Worm (Caenorhabditis elegans) whole organism, L4 larva: ENCODE results near the gene F33G12.7.

ENCODE experiments used
- F26F4.8 ChIP-seq: fragments of 200-800 bp; sonication (Bioruptor generic); conservative IDR thresholded peaks from 2 replicates; pipeline ENCODE4 v1.3.6; 2022; ENCODE audit warnings: missing genetic modification characterization, missing compliant biosample characterization
- F44E2.7 ChIP-seq: fragments of 200-800 bp; sonication (Bioruptor generic); IDR thresholded peaks from 2 replicates; pipeline ENCODE4 v2.1.2; 2022; ENCODE audit warnings: missing genetic modification characterization, missing compliant biosample characterization
- T26A8.4 ChIP-seq: fragments of 200-800 bp; sonication (Bioruptor generic); IDR thresholded peaks from 2 replicates; pipeline ENCODE4 v1.3.6; 2022; ENCODE audit warnings: missing genetic modification characterization, missing compliant biosample characterization
- Y48G9A.11 ChIP-seq: fragments of 200-800 bp; sonication (Bioruptor generic); IDR thresholded peaks from 2 replicates; pipeline ENCODE4 v1.3.6; 2022; ENCODE audit warnings: missing genetic modification reagents, missing genetic modification characterization, missing compliant biosample characterization
- ZK337.2 ChIP-seq: fragments of 200-800 bp; sonication (Bioruptor generic); IDR thresholded peaks from 2 replicates; pipeline ENCODE4 v1.3.6; 2022; ENCODE audit warnings: missing genetic modification reagents, missing genetic modification characterization, missing compliant biosample characterization
- aha-1 ChIP-seq: fragments of 150-350 bp; peaks from one replicate; lab custom pipeline; 2014; ENCODE audit warnings: missing biosample characterization, missing genetic modification characterization
- aly-2 ChIP-seq: sonication (generic microtip); optimal IDR thresholded peaks from 2 replicates; lab custom pipeline; 2018; ENCODE audit warnings: missing biosample characterization, missing genetic modification characterization
- ceh-32 ChIP-seq: sonication (generic microtip); optimal IDR thresholded peaks from 2 replicates; lab custom pipeline; 2016; ENCODE audit warnings: mild to moderate bottlenecking, missing genetic modification characterization, missing compliant biosample characterization; ENCODE audit not compliant: poor library complexity
- ces-1 ChIP-seq: fragments of 150-350 bp; sonication (generic microtip); optimal IDR thresholded peaks from 4 replicates; lab custom pipeline; 2014; ENCODE audit warnings: missing biosample characterization, missing genetic modification reagents, missing genetic modification characterization
- cey-2 ChIP-seq: sonication (generic microtip); optimal IDR thresholded peaks from 3 replicates; lab custom pipeline; 2017; ENCODE audit warnings: missing genetic modification characterization, mild to moderate bottlenecking, missing compliant biosample characterization, antibody characterized with exemption, borderline replicate concordance; ENCODE audit not compliant: insufficient read depth
- daf-16 ChIP-seq, 3 experiments: sonication (generic microtip); optimal IDR thresholded peaks; 2 replicates each; lab custom pipeline; 2016 to 2017; ENCODE audit warnings: missing genetic modification characterization in 3 of 3, missing genetic modification reagents in 3 of 3, mild to moderate bottlenecking in 2 of 3, missing compliant biosample characterization in 2 of 3, missing biosample characterization in 1 of 3, moderate library complexity in 1 of 3
- daf-8 ChIP-seq: fragments of 200-800 bp; sonication (Bioruptor generic); IDR thresholded peaks from 2 replicates; pipeline ENCODE4 v1.3.6; 2022; ENCODE audit warnings: missing genetic modification characterization, missing compliant biosample characterization
- dmd-6 ChIP-seq: fragments of 200-800 bp; sonication (Bioruptor generic); IDR thresholded peaks from 2 replicates; pipeline ENCODE4 v1.3.6; 2022; ENCODE audit warnings: missing genetic modification reagents, missing genetic modification characterization, missing compliant biosample characterization
- duxl-1 ChIP-seq: sonication (generic microtip); optimal IDR thresholded peaks from 2 replicates; lab custom pipeline; 2016; ENCODE audit warnings: mild to moderate bottlenecking, missing genetic modification characterization, moderate library complexity, missing compliant biosample characterization; ENCODE audit not compliant: poor library complexity
- dve-1 ChIP-seq: sonication (generic microtip); optimal IDR thresholded peaks from 2 replicates; lab custom pipeline; 2017; ENCODE audit warnings: antibody characterized with exemption, mild to moderate bottlenecking, missing genetic modification characterization, missing compliant biosample characterization; ENCODE audit not compliant: insufficient read depth
- hlh-11 ChIP-seq: fragments of 200-800 bp; sonication (Bioruptor generic); optimal IDR thresholded peaks from 2 replicates; lab custom pipeline; 2018; ENCODE audit warnings: mild to moderate bottlenecking, missing genetic modification characterization, missing compliant biosample characterization
- hlh-30 ChIP-seq: sonication (generic microtip); optimal IDR thresholded peaks from 2 replicates; lab custom pipeline; 2017; ENCODE audit warnings: antibody characterized with exemption, mild to moderate bottlenecking, missing genetic modification characterization, missing compliant biosample characterization; ENCODE audit not compliant: insufficient read depth
- hmg-1.1 ChIP-seq: fragments of 200-800 bp; sonication (Bioruptor generic); IDR thresholded peaks from 2 replicates; pipeline ENCODE4 v1.3.6; 2022; ENCODE audit warnings: missing genetic modification reagents, missing genetic modification characterization, missing compliant biosample characterization
- lim-7 ChIP-seq: fragments of 200-800 bp; sonication (Bioruptor generic); IDR thresholded peaks from 2 replicates; pipeline ENCODE4 v1.3.6; 2022; ENCODE audit warnings: missing genetic modification characterization, missing compliant biosample characterization
- lin-13 ChIP-seq: fragments of 150-350 bp; optimal IDR thresholded peaks from 2 replicates; lab custom pipeline; 2014; ENCODE audit warnings: missing biosample characterization, missing genetic modification reagents, missing genetic modification characterization
- lin-38 ChIP-seq: fragments of 200-800 bp; sonication (Bioruptor generic); IDR thresholded peaks from 2 replicates; pipeline ENCODE4 v1.3.6; 2022; ENCODE audit warnings: missing genetic modification reagents, missing genetic modification characterization, missing compliant biosample characterization
- lir-3 ChIP-seq: sonication (generic microtip); optimal IDR thresholded peaks from 2 replicates; lab custom pipeline; 2016; ENCODE audit warnings: mild to moderate bottlenecking, missing genetic modification characterization, missing compliant biosample characterization
- lsy-2 ChIP-seq, 2 experiments: fragments of 150-350 bp in 1 of 2; sonication (generic microtip) in 1 of 2; optimal IDR thresholded peaks; 2 replicates each; lab custom pipeline; 2014 to 2017; ENCODE audit warnings: missing biosample characterization in 2 of 2, missing genetic modification characterization in 2 of 2
- madf-9 ChIP-seq: fragments of 200-800 bp; sonication (Bioruptor generic); conservative IDR thresholded peaks from 2 replicates; pipeline ENCODE4 v1.3.6; 2022; ENCODE audit warnings: missing genetic modification reagents, missing genetic modification characterization, missing compliant biosample characterization
- mdt-29 ChIP-seq: fragments of 200-800 bp; sonication (Bioruptor generic); IDR thresholded peaks from 2 replicates; pipeline ENCODE4 v1.3.6; 2022; ENCODE audit warnings: missing genetic modification reagents, missing genetic modification characterization, missing compliant biosample characterization
- mes-2 ChIP-seq: sonication (generic microtip); optimal IDR thresholded peaks from 2 replicates; lab custom pipeline; 2016; ENCODE audit warnings: missing genotype, mild to moderate bottlenecking, missing genetic modification characterization, missing compliant biosample characterization; ENCODE audit not compliant: poor library complexity, severe bottlenecking
- mxl-3 ChIP-seq: fragments of 200-800 bp; sonication (Bioruptor generic); optimal IDR thresholded peaks from 2 replicates; lab custom pipeline; 2018; ENCODE audit warnings: mild to moderate bottlenecking, missing genetic modification characterization, missing compliant biosample characterization
- nhr-28 ChIP-seq: fragments of 150-350 bp; optimal IDR thresholded peaks from 2 replicates; lab custom pipeline; 2014; ENCODE audit warnings: missing biosample characterization, missing genetic modification characterization
- nhr-41 ChIP-seq: fragments of 200-800 bp; sonication (Bioruptor generic); IDR thresholded peaks from 2 replicates; pipeline ENCODE4 v1.3.6; 2022; ENCODE audit warnings: missing genetic modification reagents, missing genetic modification characterization, missing compliant biosample characterization
- pqm-1 ChIP-seq: sonication (generic microtip); optimal IDR thresholded peaks from 2 replicates; lab custom pipeline; 2017; ENCODE audit warnings: missing biosample characterization, missing genetic modification characterization
- unc-62 ChIP-seq, 3 experiments: fragments of 150-350 bp in 1 of 3; sonication (generic microtip); optimal IDR thresholded peaks in 2 of 3; peaks in 1 of 3; 1 replicate in 1 of 3; 2 replicates in 2 of 3; lab custom pipeline; 2014 to 2017; ENCODE audit warnings: missing biosample characterization in 3 of 3, missing genetic modification characterization in 3 of 3, missing genetic modification reagents in 3 of 3, missing genotype in 1 of 3
- zag-1 ChIP-seq: fragments of 150-350 bp; optimal IDR thresholded peaks from 2 replicates; lab custom pipeline; 2014; ENCODE audit warnings: missing biosample characterization, missing genetic modification characterization
- zfp-2 ChIP-seq: sonication (generic microtip); optimal IDR thresholded peaks from 2 replicates; lab custom pipeline; 2016; ENCODE audit warnings: mild to moderate bottlenecking, missing genetic modification characterization, missing compliant biosample characterization
- zip-2 ChIP-seq: fragments of 150-350 bp; optimal IDR thresholded peaks from 2 replicates; lab custom pipeline; 2014; ENCODE audit warnings: missing biosample characterization, missing genetic modification characterization

F33G12.7 gene

DNA sequence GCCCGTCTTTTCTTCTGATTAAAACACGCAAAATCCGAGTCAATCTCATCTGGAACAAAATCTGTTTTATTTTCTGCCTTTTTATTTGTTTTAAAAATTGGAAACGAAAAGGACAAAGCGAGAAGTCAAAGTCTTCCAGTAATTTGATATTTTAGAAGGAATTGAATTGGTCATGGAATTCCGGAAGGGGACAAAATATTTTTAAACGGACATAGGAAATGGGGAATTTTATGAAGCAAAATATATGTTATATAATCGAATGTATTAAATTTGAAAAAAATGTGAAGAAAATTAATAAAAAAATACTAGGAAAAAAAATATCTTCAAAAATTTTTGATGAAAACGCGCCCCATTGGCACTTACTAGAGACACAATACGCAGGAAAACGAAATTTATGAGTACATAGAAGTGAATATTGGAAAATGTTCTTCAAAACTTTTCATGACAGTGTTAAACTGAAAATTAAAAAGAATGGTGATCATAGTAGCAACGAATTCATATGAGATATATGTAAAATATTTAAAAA lies at the start of gene F33G12.7:
TSS of gene F33G12.7 (minus strand) at position 51 of the 526 bp plus-strand sequence.
- no peak for TF ChIP-seq aly-2 (tag; lab: Kevin White, UChicago)
- peak; percentile 31; the same call in 1 of the 2 replicates for TF ChIP-seq lin-38 (GFP tag; lab: Robert Waterston, UW)
- no peak for TF ChIP-seq hmg-1.1
- peak in 1 of 2 experiments; percentile 33 for TF ChIP-seq lsy-2 (tag; optimal IDR thresholded peaks at IDR 0.05; lab: Kevin White, UChicago)
- TF ChIP-seq lir-3 (tag; lab: Kevin White, UChicago), result no peak

DNA sequence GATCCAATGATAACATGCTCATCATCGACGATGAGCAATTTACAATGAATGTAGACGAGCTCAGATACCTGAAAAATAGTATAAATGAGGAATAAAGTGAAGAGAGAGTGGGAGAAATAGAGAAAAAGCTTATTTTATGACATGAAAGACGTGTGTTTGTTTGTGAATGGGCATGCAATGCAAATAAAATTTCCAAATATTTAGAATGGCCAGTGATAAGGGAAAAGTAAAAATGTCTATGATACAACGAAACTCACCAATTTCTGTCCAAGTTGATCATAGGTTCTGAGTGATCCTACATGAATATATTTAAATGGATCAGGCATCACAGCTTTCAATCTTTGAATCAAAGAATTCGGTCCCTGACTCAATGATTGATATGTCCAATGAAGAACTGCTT lies 45.7 kb upstream of the F33G12.7 start:
- TF ChIP-seq F44E2.7 (GFP tag; lab: Robert Waterston, UW), result no peak
- peak; percentile 15 for TF ChIP-seq nhr-28 (tag; lab: Kevin White, UChicago)
- no peak for TF ChIP-seq daf-16 (GFP tag; optimal IDR thresholded peaks at IDR 0.05; lab: Kevin White, UChicago)
- peak; percentile 39 for TF ChIP-seq daf-16 (tag; optimal IDR thresholded peaks at IDR 0.05; lab: Kevin White, UChicago)
- TF ChIP-seq pqm-1 (tag; lab: Kevin White, UChicago), result peak; percentile 19
- TF ChIP-seq aha-1 (tag; lab: Kevin White, UChicago), result peak; percentile 64
- peak; percentile 33 for TF ChIP-seq dve-1 (tag; lab: Kevin White, UChicago)
- no peak for TF ChIP-seq zip-2 (tag; lab: Kevin White, UChicago)
- TF ChIP-seq mes-2, result peak; percentile 25

- peak; percentile 17 for TF ChIP-seq hlh-30
- peak in 1 of 2 experiments; percentile 77 for TF ChIP-seq unc-62 (GFP tag; optimal IDR thresholded peaks at IDR 0.05 in 1 of 2; lab: Kevin White, UChicago)
- no peak for TF ChIP-seq unc-62 (tag; optimal IDR thresholded peaks at IDR 0.05; lab: Kevin White, UChicago)
- peak; percentile 38 for TF ChIP-seq nhr-28 (tag; lab: Kevin White, UChicago)
- TF ChIP-seq daf-8 (GFP tag; lab: Robert Waterston, UW), result no peak
- TF ChIP-seq zfp-2, result no peak
- TF ChIP-seq ceh-32, result no peak
- peak; percentile 92 for TF ChIP-seq aha-1 (tag; lab: Kevin White, UChicago)
- TF ChIP-seq daf-16 (GFP tag; optimal IDR thresholded peaks at IDR 0.05; lab: Kevin White, UChicago), result no peak
- TF ChIP-seq daf-16 (tag; optimal IDR thresholded peaks at IDR 0.05; lab: Kevin White, UChicago), result peak; percentile 1
- no peak for TF ChIP-seq Y48G9A.11 (GFP tag; lab: Robert Waterston, UW)
- TF ChIP-seq, all 104 proteins: peak for 5
Observed at ce11 chrII:5085450-5085849, 45.0 kb upstream of the F33G12.7 start, which contains the start of gene txt-9. txt-9 (plus strand) TSS chrII:5085785.

DNA sequence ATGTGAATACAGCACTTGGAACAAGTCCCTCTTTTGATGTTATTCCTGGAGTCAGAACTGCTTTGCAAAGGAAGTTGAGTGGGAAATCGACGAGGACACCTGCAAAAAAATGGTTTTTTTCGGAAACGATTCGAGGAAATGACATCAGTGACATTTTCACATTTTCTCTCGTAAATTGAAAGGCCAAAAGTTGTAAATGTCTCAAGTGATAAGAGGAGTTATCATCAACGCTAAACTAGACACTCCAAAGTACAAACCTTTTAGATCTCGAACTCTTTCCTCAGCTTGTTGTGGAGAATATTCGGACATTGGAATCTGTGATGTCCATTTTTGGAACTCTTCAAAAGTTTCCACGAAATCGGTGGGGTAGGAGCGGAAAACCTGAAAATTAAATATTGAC lies 43.7 kb upstream of the F33G12.7 start:
- TF ChIP-seq lin-13 (GFP tag; lab: Kevin White, UChicago) (no peak), nhr-28 (tag; lab: Kevin White, UChicago) (peak; percentile 39), dmd-6 (GFP tag; lab: Robert Waterston, UW) (peak; percentile 25; the same call in 1 of the 2 replicates)

- TF ChIP-seq lim-7 (GFP tag; lab: Robert Waterston, UW), result no peak
- TF ChIP-seq ZK337.2 (GFP tag; lab: Robert Waterston, UW), result no peak
- no peak for TF ChIP-seq lin-38 (GFP tag; lab: Robert Waterston, UW)
- TF ChIP-seq, all 104 proteins: peak for 0
Observed at ce11 chrII:5083341-5083740, 42.9 kb upstream of the F33G12.7 start, which contains the start of gene C04G6.4. C04G6.4 (minus strand) TSS chrII:5083441.

DNA sequence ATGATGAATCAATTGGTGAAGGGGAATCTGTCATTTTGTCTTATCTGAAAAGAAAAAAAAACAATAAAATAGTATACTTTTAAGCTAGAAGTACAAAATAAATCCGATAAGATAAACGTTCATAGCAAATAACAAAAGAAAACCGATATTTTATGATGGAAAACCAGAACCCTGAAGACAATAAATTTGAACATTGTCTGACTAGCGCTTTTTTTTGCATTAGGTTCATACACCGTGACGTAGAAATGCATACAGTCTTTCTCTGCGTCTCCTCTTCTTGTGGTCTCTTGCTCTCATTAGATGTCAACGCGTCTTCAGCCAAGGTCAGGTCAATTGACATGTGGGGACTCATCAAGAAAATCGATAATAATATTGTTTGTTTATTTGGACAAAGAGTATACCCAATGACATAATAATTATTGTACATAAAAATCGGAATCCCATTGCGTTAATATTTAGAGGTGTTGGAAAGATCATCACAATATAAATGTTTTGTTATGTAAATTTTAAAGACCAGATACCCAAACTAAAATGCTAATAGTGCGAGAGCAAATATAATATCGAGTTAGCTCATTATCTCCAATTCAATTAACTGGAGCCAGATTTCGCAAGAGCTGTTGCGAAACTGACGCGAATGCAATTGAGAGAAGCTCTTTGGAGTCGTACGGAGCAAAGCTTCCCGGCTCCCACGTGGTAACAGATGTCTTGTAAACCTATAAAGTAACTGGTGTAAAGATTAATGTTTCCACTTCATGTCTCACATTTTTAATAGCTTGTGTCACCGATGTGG lies 40.8 kb upstream of the F33G12.7 start, which contains the start of gene dsh-2:
TSS of gene dsh-2 (minus strand) at position 51 of the 790 bp plus-strand sequence.
- TF ChIP-seq mxl-3 (GFP tag; lab: Kevin White, UChicago) (peak; percentile 64), mdt-29 (GFP tag; lab: Robert Waterston, UW) (no peak), lsy-2 (tag; optimal IDR thresholded peaks at IDR 0.05; lab: Kevin White, UChicago) (peak in 1 of 2 experiments; percentile 73), mes-2 (peak; percentile 85), madf-9 (GFP tag; lab: Robert Waterston, UW) (no peak), F26F4.8 (no peak), duxl-1 (tag; lab: Kevin White, UChicago) (peak; percentile 45), daf-16 (GFP tag; optimal IDR thresholded peaks at IDR 0.05; lab: Kevin White, UChicago) (no peak), daf-16 (tag; optimal IDR thresholded peaks at IDR 0.05; lab: Kevin White, UChicago) (peak; percentile 50), nhr-41 (GFP tag; lab: Robert Waterston, UW) (peak; percentile 27; the same call in 1 of the 2 replicates), lin-13 (GFP tag; lab: Kevin White, UChicago) (peak; percentile 34), cey-2 (tag; lab: Kevin White, UChicago) (no peak), hlh-11 (peak; percentile 55), lin-38 (GFP tag; lab: Robert Waterston, UW) (peak; percentile 55), T26A8.4 (GFP tag; lab: Robert Waterston, UW) (no peak), ces-1 (GFP tag; lab: Kevin White, UChicago) (no peak), hlh-30 (peak; percentile 84), zag-1 (tag; lab: Kevin White, UChicago) (no peak)
